Worm (Caenorhabditis elegans) whole organism, L1 larva: ENCODE measurements around the gene K03H1.7.

Experiments
- blmp-1 ChIP-seq: fragments of 150-350 bp; optimal IDR thresholded peaks from 2 replicates; lab custom pipeline; 2014; ENCODE audit warnings: missing biosample characterization, missing genetic modification characterization
- dpl-1 ChIP-seq, 3 experiments: fragments of 150-350 bp in 2 of 3; sonication (generic microtip) in 1 of 3; optimal IDR thresholded peaks; 2 replicates each; lab custom pipeline; 2014 to 2017; ENCODE audit warnings: missing biosample characterization in 3 of 3, missing genetic modification characterization in 3 of 3, missing genetic modification reagents in 3 of 3
- efl-1 ChIP-seq, 4 experiments: fragments of 150-350 bp; optimal IDR thresholded peaks in 3 of 4; peaks in 1 of 4; 1 replicate in 1 of 4; 2 replicates in 3 of 4; lab custom pipeline; 2014; ENCODE audit warnings: missing biosample characterization in 2 of 4, missing genetic modification characterization in 2 of 4, missing genetic modification reagents in 2 of 4
- elt-2 ChIP-seq: sonication (generic microtip); optimal IDR thresholded peaks from 2 replicates; lab custom pipeline; 2016; ENCODE audit warnings: missing genetic modification characterization, mild to moderate bottlenecking, inconsistent platforms, missing compliant biosample characterization, missing genetic modification reagents
- lin-13 ChIP-seq: fragments of 150-350 bp; optimal IDR thresholded peaks from 2 replicates; lab custom pipeline; 2014; ENCODE audit warnings: missing biosample characterization, missing genetic modification reagents, missing genetic modification characterization
- nhr-28 ChIP-seq: fragments of 150-350 bp; optimal IDR thresholded peaks from 2 replicates; lab custom pipeline; 2014; ENCODE audit warnings: missing biosample characterization, missing genetic modification characterization
- nhr-85 ChIP-seq: sonication (generic microtip); peaks from one replicate; lab custom pipeline; 2016; ENCODE audit warnings: missing genetic modification characterization, inconsistent platforms, missing compliant biosample characterization
- rnt-1 ChIP-seq: sonication (generic microtip); optimal IDR thresholded peaks from 2 replicates; lab custom pipeline; 2016; ENCODE audit warnings: mild to moderate bottlenecking, missing genetic modification characterization, moderate library complexity, missing compliant biosample characterization
- skn-1 ChIP-seq: fragments of 150-350 bp; optimal IDR thresholded peaks from 2 replicates; lab custom pipeline; 2014; ENCODE audit warnings: missing biosample characterization, missing genetic modification characterization
- snpc-4 ChIP-seq: fragments of 150-350 bp; optimal IDR thresholded peaks from 2 replicates; lab custom pipeline; 2014; ENCODE audit warnings: missing biosample characterization, missing genetic modification characterization
- tbx-2 ChIP-seq: sonication (generic microtip); optimal IDR thresholded peaks from 2 replicates; lab custom pipeline; 2016; ENCODE audit warnings: missing genetic modification characterization, missing compliant biosample characterization
- unc-130 ChIP-seq: fragments of 150-350 bp; optimal IDR thresholded peaks from 2 replicates; lab custom pipeline; 2017; ENCODE audit warnings: missing biosample characterization, missing genetic modification characterization, inconsistent platforms

DNA sequence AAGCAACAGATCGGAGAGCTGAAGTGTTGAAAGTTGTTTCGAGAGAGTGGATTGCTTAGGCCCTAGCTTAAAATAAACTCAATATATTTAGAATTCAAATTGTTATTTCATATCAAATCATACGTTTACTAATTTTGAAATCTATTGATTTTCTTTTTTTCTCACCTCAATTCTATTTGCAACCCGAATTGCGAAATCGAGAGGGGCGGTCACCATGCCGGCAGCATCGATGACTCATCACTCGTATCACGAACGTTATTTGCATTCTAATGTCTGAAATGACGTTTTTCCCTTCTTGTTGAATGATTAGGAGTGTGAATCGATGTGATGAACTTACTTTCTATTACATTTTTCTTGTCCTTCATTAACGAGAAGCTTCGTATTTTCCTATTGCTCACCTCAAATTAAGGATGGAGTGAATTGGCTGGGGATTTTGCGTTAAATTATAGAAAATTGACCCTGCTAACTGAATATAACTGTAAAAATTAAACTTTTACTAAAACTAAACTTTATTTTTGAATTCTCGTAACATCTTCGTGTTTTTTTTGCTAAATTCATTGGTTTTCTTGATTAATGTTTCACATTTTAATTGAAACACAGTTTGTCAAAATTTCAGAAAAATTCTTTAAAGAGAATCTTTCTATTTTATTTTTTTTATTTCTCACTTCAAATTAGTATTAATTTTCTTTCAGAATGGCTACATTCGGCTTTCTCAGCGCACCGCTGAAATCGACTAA lies 9.6 kb downstream of the K03H1.7 start, which contains the start of gene alx-1:
- TF ChIP-seq snpc-4 (no peak), tbx-2 (tag; lab: Kevin White, UChicago) (no peak), nhr-28 (tag; lab: Kevin White, UChicago) (no peak), unc-130 (tag; lab: Kevin White, UChicago) (no peak), elt-2 (no peak), blmp-1 (tag; lab: Kevin White, UChicago) (no peak), skn-1 (tag; lab: Kevin White, UChicago) (peak; percentile 69), rnt-1 (tag; lab: Kevin White, UChicago) (no peak), nhr-85 (tag; lab: Kevin White, UChicago) (peak; percentile 52), dpl-1 (GFP tag; optimal IDR thresholded peaks at IDR 0.05; lab: Kevin White, UChicago) (no peak), lin-13 (GFP tag; lab: Kevin White, UChicago) (no peak), efl-1 (optimal IDR thresholded peaks at IDR 0.05; lab: Kevin White, UChicago) (no peak), efl-1 (GFP tag; optimal IDR thresholded peaks at IDR 0.05 in 1 of 2; lab: Kevin White, UChicago) (no peak)
